Fruit fly (Drosophila melanogaster): ENCODE measurements around the gene Pcyt2.
A peak's percentile ranks its signal among the peaks of the same experiment; 100 is the strongest.

The Pcyt2 gene

DNA sequence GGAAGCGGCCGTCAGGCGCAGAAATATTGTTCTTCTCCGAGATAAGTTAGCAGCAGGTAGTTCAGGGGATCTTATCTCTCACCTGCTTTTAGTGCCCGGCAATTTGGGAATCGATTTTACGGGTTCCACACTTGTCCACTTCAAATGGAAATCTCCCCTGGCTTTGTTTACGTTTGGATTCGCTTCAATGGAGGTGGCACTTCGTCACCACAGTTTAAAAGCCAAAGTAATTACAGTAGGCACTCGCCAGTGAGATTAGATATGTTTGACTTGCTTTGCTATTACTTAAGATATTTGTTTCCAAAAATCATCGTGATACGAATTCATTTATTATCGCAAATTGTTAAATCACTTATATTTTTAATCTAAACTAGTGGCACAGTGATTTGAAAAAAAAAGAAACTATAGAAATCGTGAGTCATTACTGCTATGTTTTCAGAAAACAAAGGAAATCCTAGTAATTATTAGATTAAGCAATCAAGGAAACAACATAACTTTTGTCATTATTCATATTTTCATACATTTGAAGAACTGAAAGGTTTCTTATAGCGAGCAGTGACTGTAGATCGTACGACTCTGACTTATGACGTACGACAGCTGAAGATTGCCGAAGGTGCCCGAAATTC is 4.8 kb upstream of the Pcyt2 start (continued):
- TF ChIP-seq Lpt (GFP tag; optimal IDR thresholded peaks at IDR 0.05) = no peak
- no peak for TF ChIP-seq NK7.1 (GFP tag; optimal IDR thresholded peaks at IDR 0.05)
- no peak for TF ChIP-seq hth (optimal IDR thresholded peaks at IDR 0.05)
- TF ChIP-seq Abd-B (GFP tag; optimal IDR thresholded peaks at IDR 0.05) = peak; percentile 2
- TF ChIP-seq CG4617 (GFP tag; optimal IDR thresholded peaks at IDR 0.05; ENCODE audit: borderline replicate concordance) = no peak
- TF ChIP-seq bbx (GFP tag; IDR thresholded peaks at IDR 0.05; ENCODE audit: partially characterized antibody) = no peak
- TF ChIP-seq CG13123 (GFP tag; optimal IDR thresholded peaks at IDR 0.05) = no peak
- TF ChIP-seq zfh2 (GFP tag; optimal IDR thresholded peaks at IDR 0.05) = peak; percentile 69
- TF ChIP-seq Dll (GFP tag; IDR thresholded peaks at IDR 0.05; ENCODE audit: partially characterized antibody) = no peak
- peak; percentile 38 for TF ChIP-seq CG10274 (GFP tag; optimal IDR thresholded peaks at IDR 0.05)
- TF ChIP-seq Ada2b (GFP tag; IDR thresholded peaks at IDR 0.05) = peak; percentile 38; the same call in 1 of the 2 replicates
- TF ChIP-seq CG2889 (GFP tag; IDR thresholded peaks at IDR 0.05) = no peak
- no peak for TF ChIP-seq Opbp (GFP tag; IDR thresholded peaks at IDR 0.05; ENCODE audit: partially characterized antibody)
- TF ChIP-seq CG11560 (tag; IDR thresholded peaks at IDR 0.05) = no peak
- TF ChIP-seq CG12659 (GFP tag; optimal IDR thresholded peaks at IDR 0.05) = peak; percentile 52
- no peak for TF ChIP-seq Neu2 (GFP tag; optimal IDR thresholded peaks at IDR 0.05; ENCODE audit: borderline replicate concordance)
- TF ChIP-seq CG10979 (tag; optimal IDR thresholded peaks at IDR 0.05) = peak; percentile 26
- no peak for TF ChIP-seq CG15479 (GFP tag; optimal IDR thresholded peaks at IDR 0.05)
- peak; percentile 66 for TF ChIP-seq dmrt99B (tag; optimal IDR thresholded peaks at IDR 0.05)
- peak in 1 of 3 experiments; percentile 34 for TF ChIP-seq lola (GFP tag; optimal IDR thresholded peaks at IDR 0.05)
- TF ChIP-seq kay (GFP tag; optimal IDR thresholded peaks at IDR 0.05) = peak; percentile 49
- no peak for TF ChIP-seq Atf3 (GFP tag; optimal IDR thresholded peaks at IDR 0.05)
- TF ChIP-seq MTF-1 (GFP tag; optimal IDR thresholded peaks at IDR 0.05; ENCODE audit: borderline replicate concordance) = peak; percentile 21
- peak; percentile 59; the same call in 1 of the 3 replicates for TF ChIP-seq so (GFP tag; IDR thresholded peaks at IDR 0.05)
- no peak for TF ChIP-seq kah (GFP tag; optimal IDR thresholded peaks at IDR 0.05)
- peak; percentile 44 for TF ChIP-seq CG9437 (GFP tag; optimal IDR thresholded peaks at IDR 0.05)
- peak; percentile 20 for TF ChIP-seq CG1647 (GFP tag; optimal IDR thresholded peaks at IDR 0.05)
- TF ChIP-seq CG8944 (GFP tag; optimal IDR thresholded peaks at IDR 0.05) = no peak
- TF ChIP-seq ewg (GFP tag; optimal IDR thresholded peaks at IDR 0.05) = no peak
- no peak for TF ChIP-seq ro (GFP tag; IDR thresholded peaks at IDR 0.05)
- no peak for TF ChIP-seq Gsc (GFP tag; IDR thresholded peaks at IDR 0.05)
- TF ChIP-seq CG11723 (GFP tag; optimal IDR thresholded peaks at IDR 0.05) = peak; percentile 19
- no peak for TF ChIP-seq CG8290 (GFP tag; optimal IDR thresholded peaks at IDR 0.05)
- TF ChIP-seq CG8290 (tag; optimal IDR thresholded peaks at IDR 0.05) = no peak
- TF ChIP-seq wor (GFP tag; IDR thresholded peaks at IDR 0.05) = peak; percentile 26; the same call in 1 of the 2 replicates
- TF ChIP-seq sens (GFP tag) = peak; percentile 77
- TF ChIP-seq Hmr (GFP tag; optimal IDR thresholded peaks at IDR 0.05) = peak; percentile 72
- TF ChIP-seq CG4730 (GFP tag; IDR thresholded peaks at IDR 0.05) = no peak
- 0 out of 4 replicates have a peak, but pooled peaks have one; percentile 45 for TF ChIP-seq chinmo (GFP tag; IDR thresholded peaks at IDR 0.05; ENCODE audit: partially characterized antibody)
- no peak; the same call in 2 of the 3 replicates for TF ChIP-seq CG14050 (GFP tag; IDR thresholded peaks at IDR 0.05)
- no peak for TF ChIP-seq CG7963 (GFP tag; IDR thresholded peaks at IDR 0.05; ENCODE audit: partially characterized antibody)
- TF ChIP-seq Lim3 (GFP tag; IDR thresholded peaks at IDR 0.05) = no peak
- no peak for TF ChIP-seq oc (tag; optimal IDR thresholded peaks at IDR 0.05)
- TF ChIP-seq CG13287 (GFP tag; IDR thresholded peaks at IDR 0.05; ENCODE audit: partially characterized antibody) = no peak
- peak; percentile 78 for TF ChIP-seq row (GFP tag; IDR thresholded peaks at IDR 0.05)
- TF ChIP-seq Oaz (GFP tag; IDR thresholded peaks at IDR 0.05) = 0 out of 2 replicates have a peak, but pooled peaks have one; percentile 17
- no peak for TF ChIP-seq ham (GFP tag; IDR thresholded peaks at IDR 0.05)
- no peak for TF ChIP-seq aop (GFP tag; IDR thresholded peaks at IDR 0.05)
- TF ChIP-seq Kr (GFP tag; optimal IDR thresholded peaks at IDR 0.05) = no peak
- peak; percentile 27 for TF ChIP-seq Blimp-1 (GFP tag; optimal IDR thresholded peaks at IDR 0.05)

Data from whole organism, embryonic.